Fruit fly (Drosophila melanogaster) whole organism, embryonic: Measurements from ENCODE around the gene CG13766.
A peak's percentile ranks its signal among the peaks of the same experiment; 100 is the strongest.

ENCODE experiments used
- Antp ChIP-seq: fragments of 200-800 bp; sonication (Bioruptor generic); optimal IDR thresholded peaks from 3 replicates; lab custom pipeline; 2016; ENCODE audit warnings: missing biosample characterization, missing genetic modification characterization
- Bgb ChIP-seq: fragments of 200-800 bp; sonication (Bioruptor generic); IDR thresholded peaks from 2 replicates; pipeline ENCODE4 v1.3.6; 2022; ENCODE audit warnings: missing biosample characterization, missing genetic modification characterization; ENCODE audit not compliant: partially characterized antibody
- CG10147 ChIP-seq: fragments of 200-800 bp; sonication (Bioruptor generic); optimal IDR thresholded peaks from 2 replicates; lab custom pipeline; 2019; ENCODE audit warnings: missing biosample characterization, mild to moderate bottlenecking, missing genetic modification characterization, moderate library complexity
- CG11093 ChIP-seq: fragments of 200-800 bp; sonication (Bioruptor generic); IDR thresholded peaks from 3 replicates; pipeline ENCODE4 v1.3.6; 2022; ENCODE audit warnings: missing biosample characterization, missing genetic modification characterization
- CG11504 ChIP-seq: fragments of 200-800 bp; sonication (Bioruptor generic); optimal IDR thresholded peaks from 3 replicates; lab custom pipeline; 2019; ENCODE audit warnings: missing biosample characterization, mild to moderate bottlenecking, missing genetic modification characterization, moderate library complexity
- CG12236 ChIP-seq: fragments of 200-800 bp; sonication (Bioruptor generic); optimal IDR thresholded peaks from 2 replicates; lab custom pipeline; 2016; ENCODE audit warnings: missing biosample characterization, missing genetic modification characterization
- CG12299 ChIP-seq: fragments of 200-800 bp; sonication (Bioruptor generic); optimal IDR thresholded peaks from 2 replicates; lab custom pipeline; 2018; ENCODE audit warnings: missing biosample characterization, mild to moderate bottlenecking, missing genetic modification characterization
- CG14441 ChIP-seq: fragments of 200-800 bp; sonication (Bioruptor generic); IDR thresholded peaks from 2 replicates; pipeline ENCODE4 v1.3.6; 2022; ENCODE audit warnings: missing biosample characterization, missing genetic modification characterization
- CG16779 ChIP-seq: fragments of 200-800 bp; sonication (Bioruptor generic); IDR thresholded peaks from 2 replicates; pipeline ENCODE4 v1.3.6; 2022; ENCODE audit warnings: missing biosample characterization, missing genetic modification characterization
- CG16813 ChIP-seq: fragments of 200-800 bp; sonication (Bioruptor generic); IDR thresholded peaks from 3 replicates; pipeline ENCODE4 v1.3.6; 2022; ENCODE audit warnings: missing biosample characterization, missing genetic modification characterization; ENCODE audit not compliant: partially characterized antibody
- CG17359 ChIP-seq: fragments of 200-800 bp; sonication (Bioruptor generic); optimal IDR thresholded peaks from 3 replicates; lab custom pipeline; 2018; ENCODE audit warnings: missing biosample characterization, mild to moderate bottlenecking, missing genetic modification characterization, moderate library complexity
- CG18764 ChIP-seq: fragments of 200-800 bp; sonication (Bioruptor generic); optimal IDR thresholded peaks from 3 replicates; lab custom pipeline; 2016; ENCODE audit warnings: missing biosample characterization, missing genetic modification characterization
- CG34224 ChIP-seq: fragments of 200-800 bp; sonication (Bioruptor generic); IDR thresholded peaks from 3 replicates; pipeline ENCODE4 v1.3.6; 2022; ENCODE audit warnings: missing biosample characterization, missing genetic modification characterization; ENCODE audit not compliant: partially characterized antibody
- CG6254 ChIP-seq: fragments of 200-800 bp; sonication (Bioruptor generic); optimal IDR thresholded peaks from 3 replicates; lab custom pipeline; 2017; ENCODE audit warnings: mild to moderate bottlenecking, missing biosample characterization, missing genetic modification reagents, missing genetic modification characterization
- CG6813 ChIP-seq: fragments of 200-800 bp; sonication (Bioruptor generic); optimal IDR thresholded peaks from 2 replicates; lab custom pipeline; 2017; ENCODE audit warnings: missing biosample characterization, missing genetic modification characterization, mild to moderate bottlenecking, moderate library complexity, missing genetic modification reagents
- CG7839 ChIP-seq: fragments of 200-800 bp; sonication (Bioruptor generic); optimal IDR thresholded peaks from 3 replicates; lab custom pipeline; 2018; ENCODE audit warnings: missing biosample characterization, mild to moderate bottlenecking, missing genetic modification characterization, moderate library complexity
- CG9817 ChIP-seq: fragments of 200-800 bp; sonication (Bioruptor generic); optimal IDR thresholded peaks from 2 replicates; lab custom pipeline; 2018; ENCODE audit warnings: missing biosample characterization, mild to moderate bottlenecking, missing genetic modification characterization, moderate library complexity
- Camta ChIP-seq: fragments of 200-800 bp; sonication (Bioruptor generic); optimal IDR thresholded peaks from 2 replicates; lab custom pipeline; 2016; ENCODE audit warnings: missing biosample characterization, missing genetic modification characterization
- Chrac-16 ChIP-seq: fragments of 200-800 bp; sonication (Bioruptor generic); optimal IDR thresholded peaks from 3 replicates; lab custom pipeline; 2016; ENCODE audit warnings: missing biosample characterization, missing genetic modification characterization
- Dad ChIP-seq: fragments of 200-800 bp; sonication (Bioruptor generic); optimal IDR thresholded peaks from 3 replicates; lab custom pipeline; 2016; ENCODE audit warnings: missing biosample characterization, missing genetic modification characterization
- Dip3 ChIP-seq: fragments of 200-800 bp; sonication (Bioruptor generic); optimal IDR thresholded peaks from 3 replicates; lab custom pipeline; 2016; ENCODE audit warnings: missing biosample characterization, missing genetic modification characterization
- Dll ChIP-seq: fragments of 200-800 bp; sonication (Bioruptor generic); IDR thresholded peaks from 4 replicates; pipeline ENCODE4 v1.3.6; 2022; ENCODE audit warnings: missing biosample characterization, missing genetic modification characterization; ENCODE audit not compliant: partially characterized antibody
- ERR ChIP-seq: fragments of 200-800 bp; sonication (Bioruptor generic); optimal IDR thresholded peaks from 2 replicates; lab custom pipeline; 2016; ENCODE audit warnings: missing biosample characterization, missing genetic modification characterization
- Elba2 ChIP-seq: fragments of 200-800 bp; sonication (Bioruptor generic); optimal IDR thresholded peaks from 3 replicates; lab custom pipeline; 2016; ENCODE audit warnings: missing biosample characterization, missing genetic modification characterization
- Fer1 ChIP-seq: fragments of 200-800 bp; sonication (Bioruptor generic); optimal IDR thresholded peaks from 2 replicates; lab custom pipeline; 2017; ENCODE audit warnings: missing biosample characterization, mild to moderate bottlenecking, missing genetic modification characterization
- HmgZ ChIP-seq: fragments of 200-800 bp; sonication (Bioruptor generic); optimal IDR thresholded peaks from 2 replicates; lab custom pipeline; 2018; ENCODE audit warnings: missing biosample characterization, mild to moderate bottlenecking, missing genetic modification characterization
- Hr51 ChIP-seq, 2 experiments: fragments of 200-800 bp; sonication (Bioruptor generic); optimal IDR thresholded peaks; 2 replicates in 1 of 2; 3 replicates in 1 of 2; lab custom pipeline; 2016 to 2018; ENCODE audit warnings: missing biosample characterization in 2 of 2, missing genetic modification characterization in 2 of 2, mild to moderate bottlenecking in 1 of 2, moderate library complexity in 1 of 2
- Hsf ChIP-seq: fragments of 200-800 bp; sonication (Bioruptor generic); optimal IDR thresholded peaks from 3 replicates; lab custom pipeline; 2016; ENCODE audit warnings: missing biosample characterization, missing genetic modification characterization
- Myb ChIP-seq: fragments of 200-800 bp; sonication (Bioruptor generic); optimal IDR thresholded peaks from 2 replicates; lab custom pipeline; 2016; ENCODE audit warnings: missing biosample characterization, missing genetic modification characterization
- Neu2 ChIP-seq: fragments of 200-800 bp; sonication (Bioruptor generic); optimal IDR thresholded peaks from 3 replicates; lab custom pipeline; 2016; ENCODE audit warnings: missing biosample characterization, missing genetic modification characterization, borderline replicate concordance
- Sin3A ChIP-seq: fragments of >200 bp; optimal IDR thresholded peaks from 2 replicates; lab custom pipeline; 2018
- Sox100B ChIP-seq: fragments of 200-800 bp; sonication (Bioruptor generic); optimal IDR thresholded peaks from 3 replicates; lab custom pipeline; 2018; ENCODE audit warnings: missing biosample characterization, mild to moderate bottlenecking, missing genetic modification characterization
- ap ChIP-seq: fragments of 200-800 bp; sonication (Bioruptor generic); IDR thresholded peaks from 2 replicates; pipeline ENCODE4 v1.3.6; 2022; ENCODE audit warnings: missing biosample characterization, missing genetic modification characterization
- ato ChIP-seq: fragments of 200-800 bp; sonication (Bioruptor generic); IDR thresholded peaks from 2 replicates; pipeline ENCODE4 v1.3.6; 2022; ENCODE audit warnings: missing biosample characterization, missing genetic modification characterization; ENCODE audit not compliant: partially characterized antibody
- bcd ChIP-seq: fragments of 200-800 bp; sonication (Bioruptor generic); optimal IDR thresholded peaks from 2 replicates; lab custom pipeline; 2017; ENCODE audit warnings: missing biosample characterization, mild to moderate bottlenecking, missing genetic modification characterization
- br ChIP-seq: fragments of >200 bp; optimal IDR thresholded peaks from 2 replicates; lab custom pipeline; 2017
- btn ChIP-seq: fragments of 200-800 bp; sonication (Bioruptor generic); optimal IDR thresholded peaks from 2 replicates; lab custom pipeline; 2016; ENCODE audit warnings: missing biosample characterization, missing genetic modification characterization
- crp ChIP-seq, 2 experiments: fragments of 200-800 bp; sonication (Bioruptor generic); optimal IDR thresholded peaks; 2 replicates in 1 of 2; 3 replicates in 1 of 2; lab custom pipeline; 2017; ENCODE audit warnings: missing biosample characterization in 2 of 2, missing genetic modification characterization in 2 of 2, mild to moderate bottlenecking in 1 of 2, moderate library complexity in 1 of 2
- dmrt99B ChIP-seq: fragments of 200-800 bp; sonication (Bioruptor generic); optimal IDR thresholded peaks from 2 replicates; lab custom pipeline; 2018; ENCODE audit warnings: missing biosample characterization, mild to moderate bottlenecking, missing genetic modification characterization, moderate library complexity
- emc ChIP-seq: fragments of 200-800 bp; sonication (Bioruptor generic); optimal IDR thresholded peaks from 2 replicates; lab custom pipeline; 2016; ENCODE audit warnings: missing biosample characterization, missing genetic modification characterization
- kay ChIP-seq: fragments of 200-800 bp; sonication (Bioruptor generic); optimal IDR thresholded peaks from 2 replicates; lab custom pipeline; 2016; ENCODE audit warnings: missing biosample characterization, missing genetic modification characterization
- lilli ChIP-seq: fragments of 200-800 bp; sonication (Bioruptor generic); optimal IDR thresholded peaks from 3 replicates; lab custom pipeline; 2016; ENCODE audit warnings: missing biosample characterization, missing genetic modification characterization
- odd ChIP-seq: fragments of 200-800 bp; sonication (Bioruptor generic); optimal IDR thresholded peaks from 2 replicates; lab custom pipeline; 2017; ENCODE audit warnings: missing biosample characterization, mild to moderate bottlenecking, missing genetic modification characterization
- prd ChIP-seq, 3 experiments: fragments of >200 bp in 2 of 3; fragments of 200-800 bp in 1 of 3; sonication (Bioruptor generic) in 1 of 3; optimal IDR thresholded peaks in 2 of 3; IDR thresholded peaks in 1 of 3; 2 replicates in 2 of 3; 3 replicates in 1 of 3; pipeline versions ENCODE4 v1.3.6 to Lab custom; 2017 to 2022; ENCODE audit warnings: missing biosample characterization in 1 of 3, missing genetic modification characterization in 1 of 3
- psq ChIP-seq: fragments of 200-800 bp; sonication (Bioruptor generic); optimal IDR thresholded peaks from 2 replicates; lab custom pipeline; 2017; ENCODE audit warnings: missing biosample characterization, missing genetic modification characterization
- sisA ChIP-seq: fragments of 200-800 bp; sonication (Bioruptor generic); IDR thresholded peaks from 2 replicates; pipeline ENCODE4 v1.3.6; 2022; ENCODE audit warnings: missing biosample characterization, missing genetic modification characterization
- unpg ChIP-seq: fragments of 200-800 bp; sonication (Bioruptor generic); optimal IDR thresholded peaks from 3 replicates; lab custom pipeline; 2018; ENCODE audit warnings: missing biosample characterization, mild to moderate bottlenecking, missing genetic modification characterization, moderate library complexity
- zfh2 ChIP-seq: fragments of 200-800 bp; sonication (Bioruptor generic); optimal IDR thresholded peaks from 2 replicates; lab custom pipeline; 2016; ENCODE audit warnings: missing biosample characterization, missing genetic modification characterization

Gene CG13766

DNA sequence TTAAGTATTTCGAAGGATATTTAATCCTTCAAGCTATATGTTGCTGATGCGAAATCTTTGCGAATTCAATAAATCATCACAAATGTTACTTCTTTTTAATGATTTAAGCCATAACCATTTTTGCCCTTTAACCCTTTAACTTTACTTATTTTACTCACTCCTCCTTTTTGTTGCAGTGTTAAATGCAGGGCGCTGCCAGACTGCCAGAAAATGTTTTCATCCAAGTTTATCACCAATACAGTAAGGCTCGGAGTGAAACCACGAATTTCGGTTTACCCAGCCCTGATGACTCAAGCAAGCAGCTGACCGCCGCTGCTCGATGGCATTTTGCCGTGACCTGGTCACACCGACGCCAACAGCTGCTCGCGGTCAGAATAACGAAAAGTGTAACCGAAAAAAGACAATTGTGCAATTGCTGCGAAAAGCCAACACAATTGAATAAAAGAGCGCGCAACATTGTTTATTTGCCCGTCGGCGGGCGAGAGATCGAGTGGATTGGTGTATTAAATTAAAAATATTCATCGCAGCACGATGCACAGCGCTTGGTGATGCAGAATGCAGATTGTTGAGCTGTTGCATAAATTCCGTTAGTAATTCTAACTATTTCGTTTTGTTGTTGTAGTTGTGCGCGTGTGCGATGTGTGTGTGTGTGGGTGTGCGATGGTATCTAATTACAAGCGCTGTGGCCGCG, 44.8 kb upstream of the CG13766 start, which contains the start of gene CG11050 (continued):
- TF ChIP-seq CG6254 (GFP tag; lab: Kevin White, UChicago): peak; percentile 68
- 0 out of 3 replicates have a peak, but pooled peaks have one; percentile 29 for TF ChIP-seq CG11093 (GFP tag; lab: Robert Waterston, UW)
- peak; percentile 73 for TF ChIP-seq CG7839 (tag; lab: Kevin White, UChicago)
- TF ChIP-seq psq (GFP tag; lab: Kevin White, UChicago): peak; percentile 48
- peak; percentile 64 for TF ChIP-seq CG34224 (GFP tag; lab: Robert Waterston, UW)
- TF ChIP-seq Antp: peak; percentile 80
- TF ChIP-seq Fer1 (GFP tag; lab: Kevin White, UChicago): peak; percentile 85
- peak; percentile 67 for TF ChIP-seq CG6813 (GFP tag; lab: Kevin White, UChicago)
- TF ChIP-seq odd (GFP tag; lab: Kevin White, UChicago): no peak
- TF ChIP-seq lilli: peak; percentile 91
- peak; percentile 33 for TF ChIP-seq Sin3A (lab: Kevin White, UChicago)
- peak; percentile 89 for TF ChIP-seq ERR (GFP tag; lab: Kevin White, UChicago)
- peak; percentile 82 for TF ChIP-seq Hsf (GFP tag; lab: Kevin White, UChicago)
- peak; percentile 77 for TF ChIP-seq Camta (GFP tag; lab: Kevin White, UChicago)
- no peak for TF ChIP-seq ap (GFP tag; lab: Robert Waterston, UW)
- peak; percentile 71 for TF ChIP-seq Dip3 (GFP tag; lab: Kevin White, UChicago)
- TF ChIP-seq emc (GFP tag; lab: Kevin White, UChicago): peak; percentile 74
- TF ChIP-seq CG14441 (GFP tag; lab: Robert Waterston, UW): peak; percentile 79
- TF ChIP-seq CG16813: peak; percentile 34; the same call in 1 of the 3 replicates
- TF ChIP-seq Myb (GFP tag; lab: Kevin White, UChicago): peak; percentile 89
- no peak for TF ChIP-seq prd (optimal IDR thresholded peaks at IDR 0.05; lab: Kevin White, UChicago)
- TF ChIP-seq prd (GFP tag; IDR thresholded peaks at IDR 0.05; lab: Robert Waterston, UW): peak; percentile 73
- peak; percentile 62 for TF ChIP-seq CG12236 (GFP tag; lab: Kevin White, UChicago)
- TF ChIP-seq Neu2 (GFP tag; lab: Kevin White, UChicago): no peak
- TF ChIP-seq unpg (GFP tag; lab: Kevin White, UChicago): peak; percentile 84
- TF ChIP-seq bcd: peak; percentile 80
- TF ChIP-seq zfh2 (GFP tag; lab: Kevin White, UChicago): peak; percentile 83
- TF ChIP-seq kay (GFP tag; lab: Kevin White, UChicago): peak; percentile 100
- peak; percentile 88 for TF ChIP-seq Dad (GFP tag; lab: Kevin White, UChicago)
- TF ChIP-seq CG12299 (tag; lab: Kevin White, UChicago): peak; percentile 61
- TF ChIP-seq Sox100B (GFP tag; lab: Kevin White, UChicago): no peak
- TF ChIP-seq, all 482 proteins: peak for 410

DNA sequence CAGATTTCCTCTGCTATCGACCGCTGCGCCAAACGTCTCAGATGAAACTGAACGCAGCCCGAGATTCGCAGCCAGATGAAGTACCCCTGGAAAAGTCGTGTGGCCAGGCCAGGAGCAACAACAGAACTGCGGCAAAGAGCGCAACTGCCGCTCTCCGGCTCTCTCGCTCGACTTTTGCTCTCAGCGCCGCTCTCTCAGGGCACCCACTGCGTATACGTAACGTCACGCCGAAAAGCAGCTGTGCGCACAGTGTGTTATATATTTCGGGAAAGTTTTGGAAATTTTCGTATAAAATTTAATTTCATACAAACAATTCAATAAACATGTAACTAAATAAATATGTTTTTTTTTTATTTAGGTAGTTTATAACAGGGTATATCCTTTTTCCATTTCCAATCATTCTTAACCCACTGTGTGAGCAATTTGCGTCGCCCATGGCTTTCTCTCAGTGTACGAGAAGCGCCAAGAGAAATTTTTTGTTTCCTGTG, 35.1 kb upstream of the CG13766 start, which contains the start of gene Dpp10:
TSS of gene Dpp10 (minus strand) at position 51 of the 488 bp plus-strand sequence.
- TF ChIP-seq CG11504 (tag; lab: Kevin White, UChicago): peak; percentile 91
- TF ChIP-seq CG9817 (tag; lab: Kevin White, UChicago): peak; percentile 91
- peak; percentile 86 for TF ChIP-seq Chrac-16
- TF ChIP-seq CG10147 (GFP tag; lab: Kevin White, UChicago): peak; percentile 85
- no peak for TF ChIP-seq Elba2
- TF ChIP-seq sisA (GFP tag; lab: Robert Waterston, UW): peak; percentile 95
- TF ChIP-seq br (lab: Kevin White, UChicago): no peak
- TF ChIP-seq HmgZ (tag; lab: Kevin White, UChicago): peak; percentile 95
- TF ChIP-seq CG18764 (GFP tag; lab: Kevin White, UChicago): peak; percentile 75
- peak; percentile 89 for TF ChIP-seq CG17359 (tag; lab: Kevin White, UChicago)
- TF ChIP-seq crp (GFP tag; optimal IDR thresholded peaks at IDR 0.05; lab: Kevin White, UChicago): peak in 1 of 2 experiments; percentile 57
- TF ChIP-seq Hr51 (GFP tag; optimal IDR thresholded peaks at IDR 0.05; lab: Kevin White, UChicago): peak; percentile 90 to 94
- TF ChIP-seq CG16779 (GFP tag; lab: Robert Waterston, UW): peak; percentile 72
- TF ChIP-seq btn (GFP tag; lab: Kevin White, UChicago): peak; percentile 37
- TF ChIP-seq Dll (GFP tag; lab: Robert Waterston, UW): no peak
- TF ChIP-seq dmrt99B (tag; lab: Kevin White, UChicago): peak; percentile 93
- TF ChIP-seq Bgb (GFP tag; lab: Robert Waterston, UW): no peak
- TF ChIP-seq ato (GFP tag; lab: Robert Waterston, UW): no peak
